Worm (Caenorhabditis elegans) whole organism, L4 larva: ENCODE data around the gene srlf-14.

Experiments used
- D1046.2 ChIP-seq: fragments of 200-800 bp; sonication (Bioruptor generic); IDR thresholded peaks from 2 replicates; pipeline ENCODE4 v1.3.6; 2022; ENCODE audit warnings: missing genetic modification characterization, missing compliant biosample characterization
- F26F4.8 ChIP-seq: fragments of 200-800 bp; sonication (Bioruptor generic); conservative IDR thresholded peaks from 2 replicates; pipeline ENCODE4 v1.3.6; 2022; ENCODE audit warnings: missing genetic modification characterization, missing compliant biosample characterization
- F37D6.2 ChIP-seq: sonication (generic microtip); optimal IDR thresholded peaks from 2 replicates; lab custom pipeline; 2016; ENCODE audit warnings: mild to moderate bottlenecking, missing genetic modification characterization, missing compliant biosample characterization
- T20F7.1 ChIP-seq: fragments of 200-800 bp; sonication (Bioruptor generic); optimal IDR thresholded peaks from 2 replicates; lab custom pipeline; 2018; ENCODE audit warnings: mild to moderate bottlenecking, missing genetic modification characterization, missing compliant biosample characterization
- Y105C5A.15 ChIP-seq: fragments of 200-800 bp; sonication (Bioruptor generic); IDR thresholded peaks from 2 replicates; pipeline ENCODE4 v1.3.6; 2022; ENCODE audit warnings: missing genetic modification characterization, missing compliant biosample characterization
- ama-1 ChIP-seq: fragments of 150-350 bp; optimal IDR thresholded peaks from 2 replicates; lab custom pipeline; 2014; ENCODE audit warnings: inconsistent platforms, mixed read lengths
- ceh-28 ChIP-seq: fragments of 150-350 bp; optimal IDR thresholded peaks from 2 replicates; lab custom pipeline; 2014; ENCODE audit warnings: missing biosample characterization, missing genetic modification reagents, missing genetic modification characterization
- ceh-44 ChIP-seq: fragments of 200-800 bp; sonication (Bioruptor generic); IDR thresholded peaks from 2 replicates; pipeline ENCODE4 v1.3.6; 2022; ENCODE audit warnings: missing genetic modification reagents, missing genetic modification characterization, missing compliant biosample characterization
- daf-16 ChIP-seq, 3 experiments: sonication (generic microtip); optimal IDR thresholded peaks; 2 replicates each; lab custom pipeline; 2016 to 2017; ENCODE audit warnings: missing genetic modification characterization in 3 of 3, missing genetic modification reagents in 3 of 3, mild to moderate bottlenecking in 2 of 3, missing compliant biosample characterization in 2 of 3, missing biosample characterization in 1 of 3, moderate library complexity in 1 of 3
- dmd-6 ChIP-seq: fragments of 200-800 bp; sonication (Bioruptor generic); IDR thresholded peaks from 2 replicates; pipeline ENCODE4 v1.3.6; 2022; ENCODE audit warnings: missing genetic modification reagents, missing genetic modification characterization, missing compliant biosample characterization
- dpl-1 ChIP-seq: fragments of 150-350 bp; optimal IDR thresholded peaks from 2 replicates; lab custom pipeline; 2014; ENCODE audit warnings: missing biosample characterization, missing genetic modification reagents, missing genetic modification characterization
- dve-1 ChIP-seq: sonication (generic microtip); optimal IDR thresholded peaks from 2 replicates; lab custom pipeline; 2017; ENCODE audit warnings: antibody characterized with exemption, mild to moderate bottlenecking, missing genetic modification characterization, missing compliant biosample characterization; ENCODE audit not compliant: insufficient read depth
- fkh-10 ChIP-seq: fragments of 150-350 bp; optimal IDR thresholded peaks from 2 replicates; lab custom pipeline; 2014; ENCODE audit warnings: missing biosample characterization, missing genetic modification reagents, missing genetic modification characterization
- hif-1 ChIP-seq, 2 experiments: sonication (generic microtip); optimal IDR thresholded peaks; 2 replicates each; lab custom pipeline; 2016 to 2017; ENCODE audit warnings: missing compliant biosample characterization in 2 of 2, missing genetic modification characterization in 2 of 2, missing genetic modification reagents in 2 of 2, missing genotype in 2 of 2, mild to moderate bottlenecking in 1 of 2
- hlh-11 ChIP-seq: fragments of 200-800 bp; sonication (Bioruptor generic); optimal IDR thresholded peaks from 2 replicates; lab custom pipeline; 2018; ENCODE audit warnings: mild to moderate bottlenecking, missing genetic modification characterization, missing compliant biosample characterization
- hlh-30 ChIP-seq: sonication (generic microtip); optimal IDR thresholded peaks from 2 replicates; lab custom pipeline; 2017; ENCODE audit warnings: antibody characterized with exemption, mild to moderate bottlenecking, missing genetic modification characterization, missing compliant biosample characterization; ENCODE audit not compliant: insufficient read depth
- hmg-1.1 ChIP-seq: fragments of 200-800 bp; sonication (Bioruptor generic); IDR thresholded peaks from 2 replicates; pipeline ENCODE4 v1.3.6; 2022; ENCODE audit warnings: missing genetic modification reagents, missing genetic modification characterization, missing compliant biosample characterization
- lim-7 ChIP-seq: fragments of 200-800 bp; sonication (Bioruptor generic); IDR thresholded peaks from 2 replicates; pipeline ENCODE4 v1.3.6; 2022; ENCODE audit warnings: missing genetic modification characterization, missing compliant biosample characterization
- lin-1 ChIP-seq: fragments of 200-800 bp; sonication (Bioruptor generic); IDR thresholded peaks from 2 replicates; pipeline ENCODE4 v1.3.6; 2022; ENCODE audit warnings: missing genetic modification reagents, missing genetic modification characterization, missing compliant biosample characterization
- lir-3 ChIP-seq: sonication (generic microtip); optimal IDR thresholded peaks from 2 replicates; lab custom pipeline; 2016; ENCODE audit warnings: mild to moderate bottlenecking, missing genetic modification characterization, missing compliant biosample characterization
- lsy-2 ChIP-seq, 2 experiments: fragments of 150-350 bp in 1 of 2; sonication (generic microtip) in 1 of 2; optimal IDR thresholded peaks; 2 replicates each; lab custom pipeline; 2014 to 2017; ENCODE audit warnings: missing biosample characterization in 2 of 2, missing genetic modification characterization in 2 of 2
- mdl-1 ChIP-seq, 2 experiments: fragments of 150-350 bp in 1 of 2; sonication (generic microtip) in 1 of 2; optimal IDR thresholded peaks; 2 replicates each; lab custom pipeline; 2014 to 2017; ENCODE audit warnings: missing biosample characterization in 2 of 2, missing genetic modification characterization in 2 of 2
- mep-1 ChIP-seq: fragments of 150-350 bp; sonication (generic microtip); optimal IDR thresholded peaks from 3 replicates; lab custom pipeline; 2014; ENCODE audit warnings: missing biosample characterization, missing genetic modification characterization
- mxl-2 ChIP-seq: fragments of 200-800 bp; sonication (Bioruptor generic); conservative IDR thresholded peaks from 2 replicates; pipeline ENCODE4 v1.3.6; 2022; ENCODE audit warnings: missing genetic modification reagents, missing genetic modification characterization, missing compliant biosample characterization
- nhr-102 ChIP-seq: sonication (generic microtip); optimal IDR thresholded peaks from 2 replicates; lab custom pipeline; 2016; ENCODE audit warnings: mild to moderate bottlenecking, missing genetic modification characterization, moderate library complexity, missing compliant biosample characterization
- nhr-28 ChIP-seq: fragments of 150-350 bp; optimal IDR thresholded peaks from 2 replicates; lab custom pipeline; 2014; ENCODE audit warnings: missing biosample characterization, missing genetic modification characterization
- nhr-48 ChIP-seq: sonication (generic microtip); optimal IDR thresholded peaks from 2 replicates; lab custom pipeline; 2016; ENCODE audit warnings: mild to moderate bottlenecking, missing genetic modification characterization, missing compliant biosample characterization
- nhr-76 ChIP-seq: fragments of 150-350 bp; optimal IDR thresholded peaks from 2 replicates; lab custom pipeline; 2014; ENCODE audit warnings: missing biosample characterization, missing genetic modification characterization
- nhr-77 ChIP-seq: fragments of 150-350 bp; optimal IDR thresholded peaks from 2 replicates; lab custom pipeline; 2014; ENCODE audit warnings: missing biosample characterization, missing genetic modification characterization
- php-3 ChIP-seq: fragments of 200-800 bp; sonication (Bioruptor generic); IDR thresholded peaks from 2 replicates; pipeline ENCODE4 v1.3.6; 2022; ENCODE audit warnings: missing genetic modification reagents, missing genetic modification characterization, missing compliant biosample characterization
- pqm-1 ChIP-seq: sonication (generic microtip); optimal IDR thresholded peaks from 2 replicates; lab custom pipeline; 2017; ENCODE audit warnings: missing biosample characterization, missing genetic modification characterization
- rbr-2 ChIP-seq: sonication (generic microtip); optimal IDR thresholded peaks from 2 replicates; lab custom pipeline; 2016; ENCODE audit warnings: missing genotype, missing genetic modification characterization, missing compliant biosample characterization
- saeg-2 ChIP-seq: fragments of 200-800 bp; sonication (Bioruptor generic); IDR thresholded peaks from 2 replicates; pipeline ENCODE4 v1.3.6; 2022; ENCODE audit warnings: missing genetic modification reagents, missing genetic modification characterization, missing compliant biosample characterization
- snpc-1.2 ChIP-seq: fragments of 200-800 bp; sonication (Bioruptor generic); IDR thresholded peaks from 2 replicates; pipeline ENCODE4 v1.3.6; 2022; ENCODE audit warnings: missing genetic modification reagents, missing genetic modification characterization, missing compliant biosample characterization
- snpc-4 ChIP-seq: fragments of 150-350 bp; optimal IDR thresholded peaks from 2 replicates; lab custom pipeline; 2014; ENCODE audit warnings: missing biosample characterization, missing genetic modification characterization
- spr-3 ChIP-seq: fragments of 200-800 bp; sonication (Bioruptor generic); optimal IDR thresholded peaks from 2 replicates; lab custom pipeline; 2018; ENCODE audit warnings: mild to moderate bottlenecking, missing genetic modification characterization, missing compliant biosample characterization
- tra-1 ChIP-seq: fragments of 200-800 bp; sonication (Bioruptor generic); IDR thresholded peaks from 2 replicates; pipeline ENCODE4 v1.3.6; 2022; ENCODE audit warnings: missing genetic modification reagents, missing genetic modification characterization, missing compliant biosample characterization
- vab-7 ChIP-seq: fragments of 200-800 bp; sonication (Bioruptor generic); IDR thresholded peaks from 2 replicates; pipeline ENCODE4 v1.3.6; 2022; ENCODE audit warnings: missing genetic modification reagents, missing genetic modification characterization, missing compliant biosample characterization
- zfp-3 ChIP-seq: fragments of 200-800 bp; sonication (Bioruptor generic); conservative IDR thresholded peaks from 2 replicates; pipeline ENCODE4 v1.3.6; 2022; ENCODE audit warnings: missing genetic modification reagents, missing genetic modification characterization, missing compliant biosample characterization
- zip-11 ChIP-seq: fragments of 200-800 bp; sonication (Bioruptor generic); IDR thresholded peaks from 2 replicates; pipeline ENCODE4 v1.3.6; 2022; ENCODE audit warnings: missing genetic modification characterization, missing compliant biosample characterization
- ztf-7 ChIP-seq: fragments of 150-350 bp; optimal IDR thresholded peaks from 2 replicates; lab custom pipeline; 2014; ENCODE audit warnings: missing biosample characterization, missing genetic modification characterization

The srlf-14 gene

ce11 chrIV:10913081-10913480 is 18.9 kb upstream of the srlf-14 start, which contains the start of gene ZK593.2:
Gene ZK593.2 (plus strand): TSS chrIV:10913381.
- no peak for TF ChIP-seq snpc-1.2
- 0 out of 2 replicates have a peak, but pooled peaks have one; percentile 11 for TF ChIP-seq mxl-2
- peak; percentile 59 for TF ChIP-seq ama-1 (lab: Kevin White, UChicago)
- TF ChIP-seq vab-7 (GFP tag; lab: Robert Waterston, UW), result no peak
- TF ChIP-seq T20F7.1, result no peak
- no peak for TF ChIP-seq nhr-76 (tag; lab: Kevin White, UChicago)
- no peak for TF ChIP-seq snpc-4 (tag; lab: Kevin White, UChicago)
- TF ChIP-seq fkh-10, result no peak
- no peak for TF ChIP-seq nhr-28 (tag; lab: Kevin White, UChicago)
- peak; percentile 7; the same call in 1 of the 2 replicates for TF ChIP-seq dmd-6 (GFP tag; lab: Robert Waterston, UW)
- no peak for TF ChIP-seq lim-7
- no peak for TF ChIP-seq mep-1
- no peak for TF ChIP-seq ztf-7 (tag; lab: Kevin White, UChicago)
- no peak for TF ChIP-seq zip-11 (GFP tag; lab: Robert Waterston, UW)
- no peak for TF ChIP-seq daf-16 (GFP tag; optimal IDR thresholded peaks at IDR 0.05; lab: Kevin White, UChicago)
- TF ChIP-seq daf-16 (tag; optimal IDR thresholded peaks at IDR 0.05; lab: Kevin White, UChicago), result peak; percentile 8
- TF ChIP-seq D1046.2, result no peak
- TF ChIP-seq zfp-3 (GFP tag; lab: Robert Waterston, UW), result no peak
- TF ChIP-seq lsy-2 (tag; optimal IDR thresholded peaks at IDR 0.05; lab: Kevin White, UChicago), result no peak
- TF ChIP-seq Y105C5A.15 (GFP tag; lab: Robert Waterston, UW), result no peak
- TF ChIP-seq, all 104 proteins: peak for 4

ce11 chrIV:10909708-10910107 is 15.6 kb upstream of the srlf-14 start, which contains the start of gene pyk-2:
Gene pyk-2 (plus strand): TSS chrIV:10909913.
- no peak for TF ChIP-seq saeg-2
- no peak for TF ChIP-seq F37D6.2 (tag; lab: Kevin White, UChicago)
- peak; percentile 36 for TF ChIP-seq T20F7.1
- TF ChIP-seq nhr-77 (tag; lab: Kevin White, UChicago), result peak; percentile 41
- no peak for TF ChIP-seq hmg-1.1 (GFP tag; lab: Robert Waterston, UW)
- TF ChIP-seq nhr-28 (tag; lab: Kevin White, UChicago), result peak; percentile 73
- TF ChIP-seq pqm-1 (tag; lab: Kevin White, UChicago), result peak; percentile 65
- peak; percentile 77 for TF ChIP-seq dve-1 (tag; lab: Kevin White, UChicago)
- TF ChIP-seq dmd-6 (GFP tag; lab: Robert Waterston, UW), result no peak; the same call in none of the 2 replicates
- TF ChIP-seq php-3 (GFP tag; lab: Robert Waterston, UW), result 0 out of 2 replicates have a peak, but pooled peaks have one; percentile 39
- no peak for TF ChIP-seq daf-16 (GFP tag; optimal IDR thresholded peaks at IDR 0.05; lab: Kevin White, UChicago)
- TF ChIP-seq daf-16 (tag; optimal IDR thresholded peaks at IDR 0.05; lab: Kevin White, UChicago), result peak; percentile 80
- peak; percentile 7 for TF ChIP-seq nhr-48 (tag; lab: Kevin White, UChicago)
- peak; percentile 82 for TF ChIP-seq hlh-11 (tag; lab: Kevin White, UChicago)
- TF ChIP-seq hlh-30, result peak; percentile 63
- TF ChIP-seq mdl-1 (tag; optimal IDR thresholded peaks at IDR 0.05; lab: Kevin White, UChicago), result peak in 1 of 2 experiments; percentile 37
- TF ChIP-seq dpl-1 (GFP tag; lab: Kevin White, UChicago), result no peak
- TF ChIP-seq ceh-28 (tag; lab: Kevin White, UChicago), result no peak
- TF ChIP-seq F26F4.8 (GFP tag; lab: Robert Waterston, UW), result no peak
- TF ChIP-seq, all 104 proteins: peak for 11

ce11 chrIV:10909206-10909605 is 15.1 kb upstream of the srlf-14 start, which contains the start of gene ZK596.2:
Gene ZK596.2 (minus strand): TSS chrIV:10909306.
- no peak for TF ChIP-seq snpc-4 (tag; lab: Kevin White, UChicago)
- no peak for TF ChIP-seq hif-1 (tag; optimal IDR thresholded peaks at IDR 0.05; lab: Kevin White, UChicago)
- TF ChIP-seq nhr-48 (tag; lab: Kevin White, UChicago), result no peak
- TF ChIP-seq nhr-77 (tag; lab: Kevin White, UChicago), result no peak
- no peak for TF ChIP-seq lir-3 (tag; lab: Kevin White, UChicago)
- TF ChIP-seq saeg-2, result no peak
- no peak for TF ChIP-seq spr-3
- no peak for TF ChIP-seq T20F7.1
- no peak for TF ChIP-seq lin-1 (GFP tag; lab: Robert Waterston, UW)
- TF ChIP-seq tra-1, result no peak
- no peak for TF ChIP-seq fkh-10
- no peak for TF ChIP-seq nhr-102 (tag; lab: Kevin White, UChicago)
- no peak for TF ChIP-seq rbr-2 (tag; lab: Kevin White, UChicago)
- no peak for TF ChIP-seq ceh-44 (GFP tag; lab: Robert Waterston, UW)
